Worm (Caenorhabditis elegans): ENCODE measurements around the gene kup-1.
"Not testable (repeated sequence)": the region's sequence is repeated elsewhere in the genome, so short reads cannot be mapped to it uniquely, and the experiment has no call there.

kup-1 gene

ce11 chrV:12025683-12026082, 15.0 kb downstream of the kup-1 start:
- TF ChIP-seq dao-5 (tag; optimal IDR thresholded peaks at IDR 0.05) = no peak
- no peak for TF ChIP-seq W03F9.2 (tag; optimal IDR thresholded peaks at IDR 0.05)
- TF ChIP-seq him-1 (tag; optimal IDR thresholded peaks at IDR 0.05) = peak; percentile 4

ce11 chrV:12024273-12024672, 16.4 kb downstream of the kup-1 start:
- TF ChIP-seq him-1 (tag; optimal IDR thresholded peaks at IDR 0.05) (peak; percentile 41), W03F9.2 (tag; optimal IDR thresholded peaks at IDR 0.05) (no peak)

DNA sequence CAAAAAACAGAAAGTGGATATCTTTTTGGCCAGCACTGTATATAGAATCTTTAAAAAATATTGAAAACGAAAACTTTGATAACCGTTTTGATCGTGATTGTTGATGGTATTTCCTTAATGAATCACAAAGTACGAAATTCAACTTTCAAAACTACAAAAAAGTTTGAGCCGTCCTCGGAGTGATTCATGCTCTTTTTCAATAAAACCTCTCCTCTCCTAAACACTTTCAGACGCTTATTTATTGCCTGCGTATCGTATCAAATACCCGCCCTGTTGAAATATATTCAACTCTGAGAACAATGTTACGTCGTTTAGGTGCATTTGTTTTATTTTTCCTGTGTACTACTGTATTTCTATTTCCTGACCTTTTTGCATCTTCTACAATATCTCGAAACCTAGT, 19.7 kb downstream of the kup-1 start:
- TF ChIP-seq W03F9.2 (tag; optimal IDR thresholded peaks at IDR 0.05) = no peak

DNA sequence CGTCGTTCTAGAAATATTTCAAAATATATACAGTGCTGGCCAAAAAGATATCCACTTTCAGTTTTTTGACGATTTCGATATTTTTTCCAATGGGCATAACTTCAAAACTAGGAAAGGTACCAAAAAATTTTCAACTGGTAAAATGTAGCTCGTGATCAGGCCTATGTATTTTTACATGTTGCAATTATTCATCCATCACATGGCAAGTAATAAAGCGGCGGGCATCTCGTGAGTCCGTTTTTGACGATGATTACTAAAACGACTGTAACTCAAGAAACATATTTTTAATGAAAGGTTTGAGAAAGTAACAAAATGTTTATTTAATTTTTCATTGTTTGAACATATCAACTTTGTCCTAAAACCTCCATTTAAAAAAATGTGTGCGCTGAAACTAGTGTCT, 20.6 kb downstream of the kup-1 start, which contains the start of gene F10C2.3:
Gene F10C2.3 (plus strand): TSS at position 301 of the 400 bp plus-strand sequence.
- TF ChIP-seq W03F9.2, dao-5, him-1 (tag; optimal IDR thresholded peaks at IDR 0.05): not testable (repeated sequence)

DNA sequence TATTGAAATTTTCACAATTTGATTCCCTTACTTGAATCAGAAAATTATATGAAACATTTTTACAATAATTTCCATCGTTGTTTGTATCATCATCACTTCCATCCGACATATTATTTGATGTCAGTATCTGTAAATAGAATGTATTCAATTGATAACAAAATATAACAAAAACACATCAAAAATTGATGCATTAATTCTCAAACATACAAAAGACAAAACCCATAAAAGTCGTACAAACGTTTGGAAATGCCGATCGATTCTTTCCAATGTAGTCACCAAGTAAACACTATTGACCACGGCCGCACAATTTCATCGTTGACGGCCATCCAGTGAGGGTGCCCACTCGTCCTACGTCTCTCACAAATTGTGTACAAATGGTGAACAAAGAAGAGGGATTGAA, 27.4 kb downstream of the kup-1 start, which contains the start of gene add-2:
Gene add-2 (minus strand): TSS at position 109 of the 400 bp plus-strand sequence.
- TF ChIP-seq him-1 (tag; optimal IDR thresholded peaks at IDR 0.05) (no peak), dao-5 (tag; optimal IDR thresholded peaks at IDR 0.05) (no peak), W03F9.2 (tag; optimal IDR thresholded peaks at IDR 0.05) (no peak)

- TF ChIP-seq W03F9.2 (tag; optimal IDR thresholded peaks at IDR 0.05) (no peak), him-1 (tag; optimal IDR thresholded peaks at IDR 0.05) (no peak), dao-5 (tag; optimal IDR thresholded peaks at IDR 0.05) (no peak)
Observed at ce11 chrV:12011686-12012085, 29.0 kb downstream of the kup-1 start.

ce11 chrV:12006495-12006894, 34.2 kb downstream of the kup-1 start, which contains the start of gene F57F5.3:
Gene F57F5.3, minus strand, starts transcription at chrV:12006595.
- TF ChIP-seq him-1 (tag; optimal IDR thresholded peaks at IDR 0.05) = no peak
- no peak for TF ChIP-seq W03F9.2 (tag; optimal IDR thresholded peaks at IDR 0.05)
- TF ChIP-seq dao-5 (tag; optimal IDR thresholded peaks at IDR 0.05) = no peak

DNA sequence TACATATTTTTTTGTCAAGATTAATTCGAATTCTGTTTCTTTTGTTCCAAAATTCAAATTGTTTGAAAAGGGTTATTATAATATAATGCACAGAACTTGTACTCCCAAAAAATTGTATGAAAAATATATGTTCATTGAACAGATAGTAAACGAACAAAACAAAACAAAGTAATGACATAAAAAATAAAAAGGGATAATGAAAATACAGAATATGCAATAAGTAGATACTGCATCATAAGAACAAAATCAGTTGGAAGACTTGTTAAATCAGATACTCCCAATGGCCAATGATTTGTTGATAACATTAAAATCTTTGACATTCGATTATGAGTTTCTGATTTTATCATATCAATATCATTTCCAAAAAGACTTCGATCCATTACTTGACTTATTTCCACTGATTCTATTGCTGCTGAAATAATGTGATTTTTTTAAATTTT, 36.2 kb downstream of the kup-1 start:
- TF ChIP-seq him-1 (tag; optimal IDR thresholded peaks at IDR 0.05) = no peak
- TF ChIP-seq dao-5 (tag; optimal IDR thresholded peaks at IDR 0.05) = no peak
- TF ChIP-seq W03F9.2 (tag; optimal IDR thresholded peaks at IDR 0.05) = no peak

ce11 chrV:12002866-12003485, 37.7 kb downstream of the kup-1 start, which contains the start of gene cpr-9:
Gene cpr-9, plus strand, starts transcription at chrV:12003053.
- peak; percentile 30 for TF ChIP-seq W03F9.2 (tag; optimal IDR thresholded peaks at IDR 0.05)
- TF ChIP-seq dao-5 (tag; optimal IDR thresholded peaks at IDR 0.05) = no peak
- TF ChIP-seq him-1 (tag; optimal IDR thresholded peaks at IDR 0.05) = no peak

DNA sequence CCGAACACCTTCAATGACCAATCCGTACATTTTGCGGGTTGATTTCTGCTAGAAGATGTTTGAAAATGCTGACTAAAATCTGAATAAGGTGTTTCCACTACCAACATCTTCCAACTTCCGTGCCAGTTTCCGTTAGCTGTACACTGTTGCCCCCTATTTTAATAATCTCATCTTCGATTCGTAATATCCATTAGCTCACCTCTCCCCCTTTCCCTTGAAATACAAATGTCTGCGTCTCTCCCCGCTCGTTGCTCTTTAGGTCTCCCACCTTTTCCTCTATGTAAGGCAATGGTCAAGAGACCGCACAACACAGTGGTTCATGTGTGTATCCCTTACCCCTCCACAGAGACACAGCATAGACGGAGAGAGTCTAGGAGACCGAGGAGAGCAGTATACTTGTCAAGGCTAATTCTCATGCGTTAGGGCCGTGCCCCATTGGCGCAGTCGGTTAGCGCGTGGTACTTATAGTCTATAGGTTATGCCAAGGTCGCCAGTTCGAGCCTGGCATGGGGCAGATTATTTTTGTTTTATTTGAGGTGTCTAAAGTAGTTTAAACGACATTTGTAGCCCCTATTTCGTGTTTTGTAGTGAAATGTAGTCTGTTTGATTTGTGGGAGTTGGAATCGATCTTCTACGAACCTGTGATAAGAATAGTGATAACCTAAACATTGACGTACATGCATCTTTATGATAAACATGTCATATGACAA, 38.8 kb downstream of the kup-1 start, which contains the start of gene gcy-33:
Gene gcy-33 (minus strand): TSS at position 51 of the 710 bp plus-strand sequence.
- peak; percentile 94 for TF ChIP-seq dao-5 (tag; optimal IDR thresholded peaks at IDR 0.05)
- peak; percentile 62 for TF ChIP-seq W03F9.2 (tag; optimal IDR thresholded peaks at IDR 0.05)
- peak; percentile 48 for TF ChIP-seq him-1 (tag; optimal IDR thresholded peaks at IDR 0.05)

ce11 chrV:11997403-11997802, 43.3 kb downstream of the kup-1 start:
- TF ChIP-seq W03F9.2 (tag; optimal IDR thresholded peaks at IDR 0.05) = no peak
- TF ChIP-seq dao-5 (tag; optimal IDR thresholded peaks at IDR 0.05) = no peak
- no peak for TF ChIP-seq him-1 (tag; optimal IDR thresholded peaks at IDR 0.05)

ce11 chrV:11995862-11996261, 44.8 kb downstream of the kup-1 start, which contains the start of gene C52E4.12:
Gene C52E4.12, plus strand, starts transcription at chrV:11996162.
- TF ChIP-seq him-1 (tag; optimal IDR thresholded peaks at IDR 0.05) (no peak), W03F9.2 (tag; optimal IDR thresholded peaks at IDR 0.05) (no peak), dao-5 (tag; optimal IDR thresholded peaks at IDR 0.05) (no peak)

DNA sequence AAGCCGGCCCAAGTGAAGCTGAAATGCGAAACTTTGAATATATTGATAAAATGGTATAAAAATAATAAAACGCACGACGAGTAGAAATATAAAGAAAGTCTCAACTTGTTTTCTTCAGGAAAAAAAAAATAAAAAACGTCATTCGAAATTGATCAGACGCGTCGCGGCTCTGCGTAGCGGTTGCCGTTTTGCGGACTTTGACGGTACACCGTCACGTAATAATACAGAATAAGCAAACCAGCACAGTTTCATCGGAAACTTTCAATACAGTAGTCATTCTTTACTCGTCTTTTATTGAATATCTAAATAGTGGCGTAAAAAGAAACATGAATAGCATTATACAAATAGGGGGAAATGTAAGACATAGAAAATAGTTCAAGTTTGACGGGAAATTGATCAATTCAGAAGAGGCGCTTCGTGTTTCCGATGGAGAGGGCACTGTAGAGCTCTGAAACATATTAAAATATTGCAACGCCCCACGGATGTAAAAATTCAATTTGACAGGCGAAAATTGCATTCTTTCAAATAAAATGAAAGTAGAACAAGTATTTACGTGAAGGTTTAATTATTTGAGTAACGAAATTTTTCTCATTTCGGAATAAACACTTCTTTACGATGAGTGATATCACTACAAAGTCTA, 46.8 kb downstream of the kup-1 start, which contains the start of the genes cyl-1 and C52E4.7:
Gene cyl-1 (minus strand): TSS at position 18 of the 640 bp plus-strand sequence.
Gene C52E4.7 (plus strand): TSS at position 590 of the 640 bp plus-strand sequence.
- TF ChIP-seq him-1 (tag; optimal IDR thresholded peaks at IDR 0.05) = no peak
- TF ChIP-seq W03F9.2 (tag; optimal IDR thresholded peaks at IDR 0.05) = peak; percentile 51
- no peak for TF ChIP-seq dao-5 (tag; optimal IDR thresholded peaks at IDR 0.05)

Data from whole organism, L4/young adult.